Fruit fly (Drosophila melanogaster): ENCODE data around the gene up.

DNA sequence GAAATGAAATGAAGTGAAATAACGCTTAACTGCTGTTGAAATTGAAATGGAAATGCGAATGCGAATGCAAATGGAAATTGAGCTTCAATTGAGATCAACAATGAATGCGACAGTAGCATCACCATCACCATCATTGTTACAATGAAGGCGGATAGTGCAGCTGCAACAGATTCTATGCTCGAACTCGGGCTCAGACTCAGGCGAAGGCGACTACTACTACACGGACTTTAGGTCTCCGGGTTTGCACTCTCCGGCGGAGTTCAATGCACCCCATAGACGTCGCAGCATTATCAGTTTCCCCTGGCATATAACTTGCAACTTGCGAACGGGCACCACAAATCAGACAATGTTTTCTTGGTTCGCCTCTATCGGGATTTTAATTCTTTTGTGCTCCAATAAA is 46.4 kb upstream of the up start:
- TF ChIP-seq kay (GFP tag; ENCODE audit: borderline replicate concordance) = no peak
- no peak for TF ChIP-seq CG7045 (GFP tag; optimal IDR thresholded peaks at IDR 0.05)
- TF ChIP-seq CG5204 (GFP tag; optimal IDR thresholded peaks at IDR 0.05) = no peak
- TF ChIP-seq ovo (GFP tag; optimal IDR thresholded peaks at IDR 0.05) = no peak
- TF ChIP-seq CG14711 (tag; optimal IDR thresholded peaks at IDR 0.05) = no peak
- no peak for TF ChIP-seq bab1 (GFP tag; optimal IDR thresholded peaks at IDR 0.05)
- TF ChIP-seq pad (GFP tag; optimal IDR thresholded peaks at IDR 0.05) = no peak
- TF ChIP-seq toe (GFP tag; optimal IDR thresholded peaks at IDR 0.05) = no peak
- TF ChIP-seq Clk (GFP tag; optimal IDR thresholded peaks at IDR 0.05) = no peak
- TF ChIP-seq Hr96 (GFP tag; optimal IDR thresholded peaks at IDR 0.05) = no peak
- no peak for TF ChIP-seq CG1620 (GFP tag; optimal IDR thresholded peaks at IDR 0.05)
- TF ChIP-seq Crg-1 (GFP tag; optimal IDR thresholded peaks at IDR 0.05) = no peak

Measured in whole organism, adult.